Worm (Caenorhabditis elegans) whole organism, L4 larva: Measurements from ENCODE around the gene pcp-2.

ENCODE experiments used
- F37D6.2 ChIP-seq: sonication (generic microtip); optimal IDR thresholded peaks from 2 replicates; lab custom pipeline; 2016; ENCODE audit warnings: mild to moderate bottlenecking, missing genetic modification characterization, missing compliant biosample characterization
- F49E8.2 ChIP-seq: sonication (generic microtip); optimal IDR thresholded peaks from 2 replicates; lab custom pipeline; 2016; ENCODE audit warnings: missing compliant biosample characterization, mild to moderate bottlenecking, missing genetic modification characterization, borderline replicate concordance
- R02D3.7 ChIP-seq: fragments of 150-350 bp; sonication (generic microtip); optimal IDR thresholded peaks from 3 replicates; lab custom pipeline; 2014; ENCODE audit warnings: missing biosample characterization, missing genetic modification characterization
- ZK337.2 ChIP-seq: fragments of 200-800 bp; sonication (Bioruptor generic); IDR thresholded peaks from 2 replicates; pipeline ENCODE4 v1.3.6; 2022; ENCODE audit warnings: missing genetic modification reagents, missing genetic modification characterization, missing compliant biosample characterization
- ZK546.5 ChIP-seq, 2 experiments: sonication (generic microtip); optimal IDR thresholded peaks; 2 replicates each; lab custom pipeline; 2017; ENCODE audit warnings: missing biosample characterization in 2 of 2, missing genetic modification characterization in 2 of 2
- aha-1 ChIP-seq: fragments of 150-350 bp; peaks from one replicate; lab custom pipeline; 2014; ENCODE audit warnings: missing biosample characterization, missing genetic modification characterization
- aly-2 ChIP-seq: sonication (generic microtip); optimal IDR thresholded peaks from 2 replicates; lab custom pipeline; 2018; ENCODE audit warnings: missing biosample characterization, missing genetic modification characterization
- arid-1 ChIP-seq: fragments of 200-800 bp; sonication (Bioruptor generic); conservative IDR thresholded peaks from 2 replicates; pipeline ENCODE4 v1.3.6; 2022; ENCODE audit warnings: missing genetic modification reagents, missing genetic modification characterization, missing compliant biosample characterization
- ceh-44 ChIP-seq: fragments of 200-800 bp; sonication (Bioruptor generic); IDR thresholded peaks from 2 replicates; pipeline ENCODE4 v1.3.6; 2022; ENCODE audit warnings: missing genetic modification reagents, missing genetic modification characterization, missing compliant biosample characterization
- ctbp-1 ChIP-seq: fragments of 200-800 bp; sonication (Bioruptor generic); IDR thresholded peaks from 2 replicates; pipeline ENCODE4 v1.3.6; 2022; ENCODE audit warnings: missing genetic modification reagents, missing genetic modification characterization, missing compliant biosample characterization
- daf-16 ChIP-seq, 3 experiments: sonication (generic microtip); optimal IDR thresholded peaks; 2 replicates each; lab custom pipeline; 2016 to 2017; ENCODE audit warnings: missing genetic modification characterization in 3 of 3, missing genetic modification reagents in 3 of 3, mild to moderate bottlenecking in 2 of 3, missing compliant biosample characterization in 2 of 3, missing biosample characterization in 1 of 3, moderate library complexity in 1 of 3
- dmd-6 ChIP-seq: fragments of 200-800 bp; sonication (Bioruptor generic); IDR thresholded peaks from 2 replicates; pipeline ENCODE4 v1.3.6; 2022; ENCODE audit warnings: missing genetic modification reagents, missing genetic modification characterization, missing compliant biosample characterization
- dve-1 ChIP-seq: sonication (generic microtip); optimal IDR thresholded peaks from 2 replicates; lab custom pipeline; 2017; ENCODE audit warnings: antibody characterized with exemption, mild to moderate bottlenecking, missing genetic modification characterization, missing compliant biosample characterization; ENCODE audit not compliant: insufficient read depth
- fos-1 ChIP-seq: fragments of 150-350 bp; optimal IDR thresholded peaks from 2 replicates; lab custom pipeline; 2014; ENCODE audit warnings: missing biosample characterization, missing genetic modification characterization
- hif-1 ChIP-seq, 2 experiments: sonication (generic microtip); optimal IDR thresholded peaks; 2 replicates each; lab custom pipeline; 2016 to 2017; ENCODE audit warnings: missing compliant biosample characterization in 2 of 2, missing genetic modification characterization in 2 of 2, missing genetic modification reagents in 2 of 2, missing genotype in 2 of 2, mild to moderate bottlenecking in 1 of 2
- hlh-11 ChIP-seq: fragments of 200-800 bp; sonication (Bioruptor generic); optimal IDR thresholded peaks from 2 replicates; lab custom pipeline; 2018; ENCODE audit warnings: mild to moderate bottlenecking, missing genetic modification characterization, missing compliant biosample characterization
- hlh-30 ChIP-seq: sonication (generic microtip); optimal IDR thresholded peaks from 2 replicates; lab custom pipeline; 2017; ENCODE audit warnings: antibody characterized with exemption, mild to moderate bottlenecking, missing genetic modification characterization, missing compliant biosample characterization; ENCODE audit not compliant: insufficient read depth
- hmg-1.1 ChIP-seq: fragments of 200-800 bp; sonication (Bioruptor generic); IDR thresholded peaks from 2 replicates; pipeline ENCODE4 v1.3.6; 2022; ENCODE audit warnings: missing genetic modification reagents, missing genetic modification characterization, missing compliant biosample characterization
- lim-7 ChIP-seq: fragments of 200-800 bp; sonication (Bioruptor generic); IDR thresholded peaks from 2 replicates; pipeline ENCODE4 v1.3.6; 2022; ENCODE audit warnings: missing genetic modification characterization, missing compliant biosample characterization
- lin-1 ChIP-seq: fragments of 200-800 bp; sonication (Bioruptor generic); IDR thresholded peaks from 2 replicates; pipeline ENCODE4 v1.3.6; 2022; ENCODE audit warnings: missing genetic modification reagents, missing genetic modification characterization, missing compliant biosample characterization
- lin-13 ChIP-seq: fragments of 150-350 bp; optimal IDR thresholded peaks from 2 replicates; lab custom pipeline; 2014; ENCODE audit warnings: missing biosample characterization, missing genetic modification reagents, missing genetic modification characterization
- lsy-2 ChIP-seq, 2 experiments: fragments of 150-350 bp in 1 of 2; sonication (generic microtip) in 1 of 2; optimal IDR thresholded peaks; 2 replicates each; lab custom pipeline; 2014 to 2017; ENCODE audit warnings: missing biosample characterization in 2 of 2, missing genetic modification characterization in 2 of 2
- madf-5 ChIP-seq, 2 experiments: fragments of 200-800 bp; sonication (Bioruptor generic); IDR thresholded peaks; 2 replicates each; pipeline ENCODE4 v1.3.6; 2022; ENCODE audit warnings: missing compliant biosample characterization in 2 of 2, missing genetic modification characterization in 2 of 2
- mdl-1 ChIP-seq, 2 experiments: fragments of 150-350 bp in 1 of 2; sonication (generic microtip) in 1 of 2; optimal IDR thresholded peaks; 2 replicates each; lab custom pipeline; 2014 to 2017; ENCODE audit warnings: missing biosample characterization in 2 of 2, missing genetic modification characterization in 2 of 2
- mdt-29 ChIP-seq: fragments of 200-800 bp; sonication (Bioruptor generic); IDR thresholded peaks from 2 replicates; pipeline ENCODE4 v1.3.6; 2022; ENCODE audit warnings: missing genetic modification reagents, missing genetic modification characterization, missing compliant biosample characterization
- mep-1 ChIP-seq: fragments of 150-350 bp; sonication (generic microtip); optimal IDR thresholded peaks from 3 replicates; lab custom pipeline; 2014; ENCODE audit warnings: missing biosample characterization, missing genetic modification characterization
- mes-2 ChIP-seq: sonication (generic microtip); optimal IDR thresholded peaks from 2 replicates; lab custom pipeline; 2016; ENCODE audit warnings: missing genotype, mild to moderate bottlenecking, missing genetic modification characterization, missing compliant biosample characterization; ENCODE audit not compliant: poor library complexity, severe bottlenecking
- mxl-3 ChIP-seq: fragments of 200-800 bp; sonication (Bioruptor generic); optimal IDR thresholded peaks from 2 replicates; lab custom pipeline; 2018; ENCODE audit warnings: mild to moderate bottlenecking, missing genetic modification characterization, missing compliant biosample characterization
- nhr-10 ChIP-seq: fragments of 150-350 bp; optimal IDR thresholded peaks from 2 replicates; lab custom pipeline; 2014; ENCODE audit warnings: missing biosample characterization, missing genetic modification characterization
- nhr-102 ChIP-seq: sonication (generic microtip); optimal IDR thresholded peaks from 2 replicates; lab custom pipeline; 2016; ENCODE audit warnings: mild to moderate bottlenecking, missing genetic modification characterization, moderate library complexity, missing compliant biosample characterization
- nhr-25 ChIP-seq: sonication (generic microtip); optimal IDR thresholded peaks from 2 replicates; lab custom pipeline; 2017; ENCODE audit warnings: missing genetic modification characterization, mild to moderate bottlenecking, missing compliant biosample characterization, antibody characterized with exemption, moderate library complexity, borderline replicate concordance; ENCODE audit not compliant: insufficient read depth
- nhr-28 ChIP-seq: fragments of 150-350 bp; optimal IDR thresholded peaks from 2 replicates; lab custom pipeline; 2014; ENCODE audit warnings: missing biosample characterization, missing genetic modification characterization
- nhr-41 ChIP-seq: fragments of 200-800 bp; sonication (Bioruptor generic); IDR thresholded peaks from 2 replicates; pipeline ENCODE4 v1.3.6; 2022; ENCODE audit warnings: missing genetic modification reagents, missing genetic modification characterization, missing compliant biosample characterization
- nhr-48 ChIP-seq: sonication (generic microtip); optimal IDR thresholded peaks from 2 replicates; lab custom pipeline; 2016; ENCODE audit warnings: mild to moderate bottlenecking, missing genetic modification characterization, missing compliant biosample characterization
- nhr-6 ChIP-seq: fragments of 150-350 bp; optimal IDR thresholded peaks from 2 replicates; lab custom pipeline; 2014; ENCODE audit warnings: missing biosample characterization, missing genetic modification characterization
- nhr-77 ChIP-seq: fragments of 150-350 bp; optimal IDR thresholded peaks from 2 replicates; lab custom pipeline; 2014; ENCODE audit warnings: missing biosample characterization, missing genetic modification characterization
- pha-4 ChIP-seq, 2 experiments: fragments of 150-350 bp in 1 of 2; fragments of 200-800 bp in 1 of 2; sonication (Bioruptor generic) in 1 of 2; IDR thresholded peaks in 1 of 2; optimal IDR thresholded peaks in 1 of 2; 2 replicates each; pipeline versions ENCODE4 v1.3.6 to Lab custom; 2014 to 2022; ENCODE audit warnings: missing genetic modification characterization in 2 of 2, missing genetic modification reagents in 2 of 2, missing biosample characterization in 1 of 2, missing compliant biosample characterization in 1 of 2
- php-3 ChIP-seq: fragments of 200-800 bp; sonication (Bioruptor generic); IDR thresholded peaks from 2 replicates; pipeline ENCODE4 v1.3.6; 2022; ENCODE audit warnings: missing genetic modification reagents, missing genetic modification characterization, missing compliant biosample characterization
- pqm-1 ChIP-seq: sonication (generic microtip); optimal IDR thresholded peaks from 2 replicates; lab custom pipeline; 2017; ENCODE audit warnings: missing biosample characterization, missing genetic modification characterization
- set-16 ChIP-seq: fragments of 200-800 bp; sonication (Bioruptor generic); IDR thresholded peaks from 2 replicates; pipeline ENCODE4 v1.3.6; 2022; ENCODE audit warnings: missing genetic modification reagents, missing genetic modification characterization, missing compliant biosample characterization
- snpc-4 ChIP-seq: fragments of 150-350 bp; optimal IDR thresholded peaks from 2 replicates; lab custom pipeline; 2014; ENCODE audit warnings: missing biosample characterization, missing genetic modification characterization
- tra-1 ChIP-seq: fragments of 200-800 bp; sonication (Bioruptor generic); IDR thresholded peaks from 2 replicates; pipeline ENCODE4 v1.3.6; 2022; ENCODE audit warnings: missing genetic modification reagents, missing genetic modification characterization, missing compliant biosample characterization
- unc-130 ChIP-seq: sonication (generic microtip); optimal IDR thresholded peaks from 2 replicates; lab custom pipeline; 2016; ENCODE audit warnings: missing genetic modification reagents, missing genetic modification characterization, missing compliant biosample characterization
- zfp-3 ChIP-seq: fragments of 200-800 bp; sonication (Bioruptor generic); conservative IDR thresholded peaks from 2 replicates; pipeline ENCODE4 v1.3.6; 2022; ENCODE audit warnings: missing genetic modification reagents, missing genetic modification characterization, missing compliant biosample characterization

pcp-2 gene

DNA sequence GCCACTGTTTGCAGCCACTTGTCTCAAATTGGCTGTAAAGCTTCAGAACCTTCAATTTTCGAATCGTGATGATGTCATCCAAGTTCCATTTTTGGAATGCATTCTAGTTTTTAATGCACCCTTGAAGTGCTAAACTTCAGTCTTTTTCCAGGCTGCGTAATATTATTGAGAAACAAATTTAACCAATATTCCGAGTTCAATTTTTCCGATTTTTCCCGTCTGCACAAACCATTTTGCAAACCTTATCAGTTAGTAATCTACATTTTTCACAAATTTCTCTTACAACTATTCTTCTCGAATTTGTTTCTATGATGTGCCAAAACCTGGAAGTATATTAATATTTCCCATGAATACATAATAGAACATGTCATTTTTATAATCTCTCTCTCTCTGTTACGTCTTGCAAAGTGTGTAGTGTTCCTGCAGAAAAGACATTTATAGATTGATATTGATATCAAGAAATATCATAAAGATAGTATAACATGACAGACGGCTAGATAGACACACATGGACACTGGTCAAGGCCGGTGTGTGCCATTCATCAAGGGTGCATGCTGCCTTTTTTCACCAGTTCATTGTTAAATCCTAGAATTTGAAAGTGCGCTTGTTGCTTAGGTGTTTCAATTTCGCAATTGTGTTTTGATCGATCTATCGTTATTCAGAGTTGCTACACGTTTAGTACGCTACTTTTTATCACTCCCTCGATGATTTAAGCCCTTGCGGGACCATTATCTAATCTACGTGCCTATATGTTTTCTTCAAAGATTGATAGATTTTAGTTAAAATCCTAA, 34.4 kb upstream of the pcp-2 start:
- no peak for TF ChIP-seq nhr-41 (GFP tag; lab: Robert Waterston, UW)
- no peak for TF ChIP-seq aly-2 (tag; lab: Kevin White, UChicago)
- peak; percentile 46 for TF ChIP-seq nhr-28 (tag; lab: Kevin White, UChicago)
- peak; percentile 91 for TF ChIP-seq aha-1 (tag; lab: Kevin White, UChicago)
- no peak for TF ChIP-seq ceh-44 (GFP tag; lab: Robert Waterston, UW)
- peak; percentile 32; the same call in 1 of the 2 replicates for TF ChIP-seq dmd-6
- no peak for TF ChIP-seq ZK337.2 (GFP tag; lab: Robert Waterston, UW)
- TF ChIP-seq mdl-1 (tag; optimal IDR thresholded peaks at IDR 0.05; lab: Kevin White, UChicago), result peak in 1 of 2 experiments; percentile 7
- no peak for TF ChIP-seq zfp-3 (GFP tag; lab: Robert Waterston, UW)

DNA sequence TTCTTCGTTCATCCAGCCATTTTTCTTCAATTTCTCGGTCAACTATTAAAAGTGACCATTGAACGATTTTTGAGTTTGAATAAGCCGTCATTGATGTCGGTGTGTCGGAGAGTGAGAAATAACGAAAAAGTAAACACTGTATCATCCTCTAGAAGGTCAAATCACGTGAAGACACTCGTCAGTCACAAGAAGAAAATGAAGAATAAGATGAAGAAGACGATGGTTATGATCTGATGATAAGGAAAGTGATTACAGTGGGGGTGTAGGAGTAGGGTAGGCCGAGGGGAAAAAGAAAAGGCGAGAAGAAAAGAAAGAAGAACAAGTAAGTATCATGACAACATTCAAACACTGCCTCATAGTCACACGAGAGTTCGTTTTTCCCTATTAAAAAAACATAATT, 33.2 kb upstream of the pcp-2 start:
- TF ChIP-seq dmd-6, result peak; percentile 72
- TF ChIP-seq mdt-29, result peak; percentile 75
- TF ChIP-seq nhr-102, result peak; percentile 27
- TF ChIP-seq lsy-2 (tag; optimal IDR thresholded peaks at IDR 0.05; lab: Kevin White, UChicago), result peak; percentile 44 to 58
- TF ChIP-seq hlh-11 (tag; lab: Kevin White, UChicago), result peak; percentile 88
- TF ChIP-seq nhr-28 (tag; lab: Kevin White, UChicago), result peak; percentile 90
- no peak; the same call in 1 of the 2 replicates for TF ChIP-seq set-16 (GFP tag; lab: Robert Waterston, UW)
- TF ChIP-seq nhr-6 (tag; lab: Kevin White, UChicago), result peak; percentile 10
- TF ChIP-seq fos-1, result peak; percentile 34
- TF ChIP-seq mep-1 (tag; lab: Kevin White, UChicago), result peak; percentile 79
- no peak for TF ChIP-seq daf-16 (GFP tag; optimal IDR thresholded peaks at IDR 0.05; lab: Kevin White, UChicago)
- TF ChIP-seq daf-16 (tag; optimal IDR thresholded peaks at IDR 0.05; lab: Kevin White, UChicago), result peak; percentile 87
- TF ChIP-seq dve-1, result peak; percentile 88
- TF ChIP-seq lim-7 (GFP tag; lab: Robert Waterston, UW), result no peak
- peak; percentile 30 to 75 for TF ChIP-seq mdl-1 (tag; optimal IDR thresholded peaks at IDR 0.05; lab: Kevin White, UChicago)
- peak in 1 of 2 experiments; percentile 38 for TF ChIP-seq hif-1 (tag; optimal IDR thresholded peaks at IDR 0.05; lab: Kevin White, UChicago)
- no peak for TF ChIP-seq madf-5 (GFP tag; IDR thresholded peaks at IDR 0.05; lab: Robert Waterston, UW)
- no peak for TF ChIP-seq unc-130 (GFP tag; lab: Kevin White, UChicago)
- no peak for TF ChIP-seq ctbp-1 (GFP tag; lab: Robert Waterston, UW)
- TF ChIP-seq lin-13 (GFP tag; lab: Kevin White, UChicago), result peak; percentile 6
- 0 out of 2 replicates have a peak, but pooled peaks have one; percentile 7 for TF ChIP-seq hmg-1.1 (GFP tag; lab: Robert Waterston, UW)
- TF ChIP-seq mxl-3 (GFP tag; lab: Kevin White, UChicago), result peak; percentile 49
- no peak for TF ChIP-seq ZK546.5 (tag; optimal IDR thresholded peaks at IDR 0.05; lab: Kevin White, UChicago)
- no peak for TF ChIP-seq F37D6.2
- TF ChIP-seq nhr-10, result peak; percentile 57
- 0 out of 2 replicates have a peak, but pooled peaks have one; percentile 16 for TF ChIP-seq pha-4 (GFP tag; IDR thresholded peaks at IDR 0.05; lab: Robert Waterston, UW)
- TF ChIP-seq pha-4 (tag; optimal IDR thresholded peaks at IDR 0.05; lab: Kevin White, UChicago), result peak; percentile 73
- peak; percentile 76 for TF ChIP-seq nhr-25 (tag; lab: Kevin White, UChicago)
- peak; percentile 31 for TF ChIP-seq pqm-1 (tag; lab: Kevin White, UChicago)
- TF ChIP-seq hlh-30 (tag; lab: Kevin White, UChicago), result peak; percentile 97
- no peak for TF ChIP-seq snpc-4
- 0 out of 2 replicates have a peak, but pooled peaks have one; percentile 29 for TF ChIP-seq lin-1 (GFP tag; lab: Robert Waterston, UW)
- 0 out of 2 replicates have a peak, but pooled peaks have one; percentile 46 for TF ChIP-seq php-3 (GFP tag; lab: Robert Waterston, UW)
- peak; percentile 38 for TF ChIP-seq nhr-48
- peak; percentile 75 for TF ChIP-seq nhr-77 (tag; lab: Kevin White, UChicago)
- TF ChIP-seq mes-2, result peak; percentile 31
- TF ChIP-seq R02D3.7 (tag; lab: Kevin White, UChicago), result no peak
- no peak for TF ChIP-seq F49E8.2 (tag; lab: Kevin White, UChicago)
- 0 out of 2 replicates have a peak, but pooled peaks have one; percentile 3 for TF ChIP-seq arid-1 (GFP tag; lab: Robert Waterston, UW)
- TF ChIP-seq tra-1, result 0 out of 2 replicates have a peak, but pooled peaks have one; percentile 49
